Worm (Caenorhabditis elegans): ENCODE measurements around the gene dre-1.

DNA sequence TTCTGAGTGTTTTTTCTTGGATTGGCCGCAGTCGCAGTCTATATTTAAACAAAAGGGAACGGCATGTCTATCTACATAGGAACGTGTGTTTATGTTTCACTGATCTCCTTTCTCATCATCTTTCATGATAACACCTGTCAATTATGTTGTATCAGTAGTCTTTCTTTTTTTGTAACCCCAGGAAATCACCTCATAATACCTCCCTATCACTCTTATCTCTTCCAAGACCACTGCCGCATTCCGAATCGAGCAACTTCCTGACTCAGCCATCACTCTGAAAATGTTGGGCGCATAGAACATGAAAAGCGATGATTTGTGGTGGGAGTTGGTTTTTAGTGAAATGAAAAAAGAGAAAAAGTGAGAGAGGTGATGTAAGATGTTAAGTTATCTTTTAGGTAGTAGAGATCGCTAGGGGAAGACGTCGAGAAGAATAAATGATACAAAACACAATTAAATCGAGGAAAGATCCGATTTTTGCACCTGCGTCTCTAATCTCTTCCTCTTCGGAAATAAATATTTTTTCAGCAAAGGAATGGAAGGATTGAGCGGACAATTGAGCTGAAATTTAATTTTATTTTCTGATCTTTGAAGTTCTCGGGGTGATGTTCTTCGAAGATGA, 23.3 kb downstream of the dre-1 start:
- TF ChIP-seq ama-1 (optimal IDR thresholded peaks at IDR 0.05) (no peak), unc-130 (tag; optimal IDR thresholded peaks at IDR 0.05) (no peak), zag-1 (tag; optimal IDR thresholded peaks at IDR 0.05) (no peak), aly-2 (tag; optimal IDR thresholded peaks at IDR 0.05) (no peak), egl-27 (tag; optimal IDR thresholded peaks at IDR 0.05) (no peak), ztf-11 (tag; optimal IDR thresholded peaks at IDR 0.05) (no peak), jun-1 (tag; optimal IDR thresholded peaks at IDR 0.05) (no peak), nhr-28 (tag; optimal IDR thresholded peaks at IDR 0.05) (no peak), nhr-11 (tag; optimal IDR thresholded peaks at IDR 0.05) (no peak), dpl-1 (GFP tag; optimal IDR thresholded peaks at IDR 0.05) (no peak), lin-35 (GFP tag; optimal IDR thresholded peaks at IDR 0.05) (no peak), unc-86 (tag; optimal IDR thresholded peaks at IDR 0.05) (no peak)
